Fruit fly (Drosophila melanogaster): ENCODE data around the gene CG31917.

Gene CG31917

dm6 chr2L:5043495-5044146 is 33.0 kb upstream of the CG31917 start (continued):
- TF ChIP-seq crol (GFP tag; IDR thresholded peaks at IDR 0.05) (peak; percentile 74), wdn (GFP tag; IDR thresholded peaks at IDR 0.05) (no peak), CG8359 (GFP tag; optimal IDR thresholded peaks at IDR 0.05; ENCODE audit: borderline replicate concordance) (no peak), CG7556 (GFP tag; optimal IDR thresholded peaks at IDR 0.05) (peak; percentile 4), CG1024 (GFP tag; IDR thresholded peaks at IDR 0.05) (no peak), CG4820 (GFP tag; optimal IDR thresholded peaks at IDR 0.05) (peak; percentile 32), CHES-1-like (GFP tag; optimal IDR thresholded peaks at IDR 0.05) (no peak), Drgx (GFP tag; IDR thresholded peaks at IDR 0.05) (peak; percentile 73), C15 (GFP tag; IDR thresholded peaks at IDR 0.05) (no peak), nerfin-1 (tag; optimal IDR thresholded peaks at IDR 0.05) (peak; percentile 67), unc-4 (GFP tag; IDR thresholded peaks at IDR 0.05; ENCODE audit: partially characterized antibody) (no peak), CG5245 (GFP tag; optimal IDR thresholded peaks at IDR 0.05) (no peak), CG16779 (GFP tag; IDR thresholded peaks at IDR 0.05) (no peak), ash1 (GFP tag; optimal IDR thresholded peaks at IDR 0.05) (no peak), CG8281 (tag; optimal IDR thresholded peaks at IDR 0.05) (no peak), ftz-f1 (GFP tag; optimal IDR thresholded peaks at IDR 0.05) (no peak), slbo (GFP tag; IDR thresholded peaks at IDR 0.05) (peak; percentile 78), CG8944 (GFP tag; optimal IDR thresholded peaks at IDR 0.05) (peak; percentile 30), CG18599 (GFP tag; optimal IDR thresholded peaks at IDR 0.05) (peak; percentile 65), Sry-δ (GFP tag; optimal IDR thresholded peaks at IDR 0.05) (no peak), CG12391 (tag; optimal IDR thresholded peaks at IDR 0.05) (peak; percentile 31), CG10267 (tag; optimal IDR thresholded peaks at IDR 0.05) (no peak), CG3995 (GFP tag; optimal IDR thresholded peaks at IDR 0.05) (no peak), zfh1 (GFP tag; IDR thresholded peaks at IDR 0.05) (0 out of 3 replicates have a peak, but pooled peaks have one; percentile 34), lab (GFP tag; optimal IDR thresholded peaks at IDR 0.05) (peak; percentile 65), CG3407 (GFP tag; optimal IDR thresholded peaks at IDR 0.05) (no peak), dysf (GFP tag; IDR thresholded peaks at IDR 0.05) (peak; percentile 62; the same call in 2 of the 3 replicates), CG4328 (GFP tag; optimal IDR thresholded peaks at IDR 0.05) (no peak), ham (GFP tag; IDR thresholded peaks at IDR 0.05) (no peak), Hr51 (GFP tag; optimal IDR thresholded peaks at IDR 0.05) (peak in 1 of 2 experiments; percentile 45), CG3838 (GFP tag; optimal IDR thresholded peaks at IDR 0.05) (no peak), toy (GFP tag; IDR thresholded peaks at IDR 0.05) (no peak), Eip74EF (GFP tag; optimal IDR thresholded peaks at IDR 0.05) (no peak), Jarid2 (GFP tag; optimal IDR thresholded peaks at IDR 0.05) (no peak), Nf-YC (tag; optimal IDR thresholded peaks at IDR 0.05) (peak; percentile 14), mld (GFP tag; IDR thresholded peaks at IDR 0.05; ENCODE audit: partially characterized antibody) (no peak), CG7372 (GFP tag; IDR thresholded peaks at IDR 0.05) (0 out of 2 replicates have a peak, but pooled peaks have one; percentile 20), CG7839 (tag; optimal IDR thresholded peaks at IDR 0.05) (peak; percentile 65), corto (GFP tag; optimal IDR thresholded peaks at IDR 0.05) (peak; percentile 25), D (optimal IDR thresholded peaks at IDR 0.05) (no peak), D (GFP tag; optimal IDR thresholded peaks at IDR 0.05) (peak; percentile 46), seq (GFP tag; IDR thresholded peaks at IDR 0.05) (peak; percentile 57), Stat92E (GFP tag; optimal IDR thresholded peaks at IDR 0.05) (no peak), pzg (GFP tag; optimal IDR thresholded peaks at IDR 0.05) (no peak), zen2 (GFP tag; IDR thresholded peaks at IDR 0.05; ENCODE audit: partially characterized antibody) (no peak), vnd (GFP tag; IDR thresholded peaks at IDR 0.05; ENCODE audit: partially characterized antibody) (no peak), tup (GFP tag; optimal IDR thresholded peaks at IDR 0.05) (no peak), Dfd (GFP tag; optimal IDR thresholded peaks at IDR 0.05) (no peak), bcd (GFP tag; optimal IDR thresholded peaks at IDR 0.05) (peak; percentile 44)

Measured in whole organism, embryonic.